Fruit fly (Drosophila melanogaster): ENCODE results near the gene Dysb.

The Dysb gene

DNA sequence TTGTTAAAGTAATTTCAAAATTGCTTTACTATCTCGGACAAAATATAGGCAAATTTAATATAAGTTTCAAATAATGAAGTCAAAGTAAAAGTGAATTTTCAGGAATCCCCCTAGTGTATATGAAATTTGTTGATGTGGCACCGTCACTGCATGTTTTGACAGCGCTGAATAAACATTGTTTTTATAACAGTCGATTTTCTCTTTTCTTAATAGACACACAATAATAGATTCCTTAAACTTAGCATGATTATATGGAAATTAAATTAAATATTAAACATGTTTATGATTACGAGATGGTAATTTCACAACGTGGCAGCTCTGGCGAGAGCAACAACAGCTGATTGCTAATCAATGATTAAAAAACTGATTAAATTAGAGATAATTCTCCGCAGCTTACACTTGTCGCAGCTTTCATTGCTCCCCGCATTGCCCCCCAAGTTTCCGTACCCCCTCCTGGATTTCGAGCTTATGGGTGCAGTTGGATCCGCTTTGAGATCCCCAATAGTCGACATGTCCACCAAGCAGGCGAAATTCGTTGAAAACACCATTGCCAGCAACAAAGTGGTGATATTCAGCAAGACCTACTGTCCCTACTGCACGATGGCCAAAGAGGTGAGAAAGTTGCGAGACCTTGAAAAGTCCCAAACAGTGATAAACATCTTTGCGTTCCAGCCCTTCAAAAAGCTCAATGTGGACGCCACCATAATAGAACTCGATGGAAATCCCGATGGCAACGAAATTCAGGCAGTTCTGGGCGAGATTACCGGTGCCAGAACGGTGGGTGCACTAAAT, 1.7 kb downstream of the Dysb start, which contains the start of gene Grx1 (continued):
- TF ChIP-seq CG9215 (GFP tag; IDR thresholded peaks at IDR 0.05) (no peak), CG12104 (GFP tag; optimal IDR thresholded peaks at IDR 0.05) (no peak), CG6689 (GFP tag; IDR thresholded peaks at IDR 0.05) (peak; percentile 61), aop (GFP tag; IDR thresholded peaks at IDR 0.05) (no peak), toy (GFP tag; IDR thresholded peaks at IDR 0.05) (no peak), vnd (GFP tag; IDR thresholded peaks at IDR 0.05; ENCODE audit: partially characterized antibody) (no peak), CG12942 (GFP tag; optimal IDR thresholded peaks at IDR 0.05) (no peak), pros (GFP tag; optimal IDR thresholded peaks at IDR 0.05) (no peak), CG13123 (GFP tag; optimal IDR thresholded peaks at IDR 0.05) (peak; percentile 21), Six4 (GFP tag; optimal IDR thresholded peaks at IDR 0.05) (peak; percentile 36), tx (GFP tag; optimal IDR thresholded peaks at IDR 0.05) (peak; percentile 9), ERR (GFP tag; optimal IDR thresholded peaks at IDR 0.05) (no peak), Doc2 (GFP tag; IDR thresholded peaks at IDR 0.05) (no peak), CG12299 (tag; optimal IDR thresholded peaks at IDR 0.05) (no peak), CG17568 (GFP tag; optimal IDR thresholded peaks at IDR 0.05) (peak; percentile 60), ap (GFP tag; IDR thresholded peaks at IDR 0.05) (no peak), CG10274 (GFP tag; optimal IDR thresholded peaks at IDR 0.05) (no peak), NfI (GFP tag; optimal IDR thresholded peaks at IDR 0.05) (peak; percentile 51), sisA (GFP tag; IDR thresholded peaks at IDR 0.05) (no peak; the same call in 1 of the 2 replicates), NK7.1 (GFP tag; optimal IDR thresholded peaks at IDR 0.05) (no peak), en (GFP tag; optimal IDR thresholded peaks at IDR 0.05) (no peak), usp (GFP tag; optimal IDR thresholded peaks at IDR 0.05) (no peak), B-H2 (GFP tag; optimal IDR thresholded peaks at IDR 0.05) (peak; percentile 40), CG8478 (optimal IDR thresholded peaks at IDR 0.05) (no peak), CG4730 (GFP tag; IDR thresholded peaks at IDR 0.05) (no peak), dati (GFP tag; IDR thresholded peaks at IDR 0.05) (no peak), ham (GFP tag; IDR thresholded peaks at IDR 0.05) (no peak), yki (optimal IDR thresholded peaks at IDR 0.05) (no peak), Fer1 (GFP tag; optimal IDR thresholded peaks at IDR 0.05) (peak; percentile 39), MBD-R2 (GFP tag; IDR thresholded peaks at IDR 0.05) (peak; percentile 84), salm (tag; optimal IDR thresholded peaks at IDR 0.05) (no peak), sr (GFP tag; IDR thresholded peaks at IDR 0.05) (no peak), HHEX (GFP tag; optimal IDR thresholded peaks at IDR 0.05) (peak; percentile 36), CG32532 (GFP tag; IDR thresholded peaks at IDR 0.05) (peak; percentile 45; the same call in 1 of the 2 replicates), Meics (GFP tag; optimal IDR thresholded peaks at IDR 0.05) (peak; percentile 70), CG18599 (GFP tag; optimal IDR thresholded peaks at IDR 0.05) (peak; percentile 52), nerfin-1 (tag; optimal IDR thresholded peaks at IDR 0.05) (no peak), sens-2 (GFP tag; IDR thresholded peaks at IDR 0.05) (no peak), grn (GFP tag; optimal IDR thresholded peaks at IDR 0.05) (peak; percentile 98), CG10267 (tag; optimal IDR thresholded peaks at IDR 0.05) (peak; percentile 62), CG8281 (tag; optimal IDR thresholded peaks at IDR 0.05) (no peak), dpn (GFP tag; optimal IDR thresholded peaks at IDR 0.05) (peak; percentile 49 to 59), lov (optimal IDR thresholded peaks at IDR 0.05) (no peak), lov (GFP tag; IDR thresholded peaks at IDR 0.05) (no peak), CG32772 (GFP tag; IDR thresholded peaks at IDR 0.05) (no peak), CG7745 (tag; optimal IDR thresholded peaks at IDR 0.05) (no peak), Optix (GFP tag; IDR thresholded peaks at IDR 0.05) (no peak), z (GFP tag; IDR thresholded peaks at IDR 0.05) (no peak), Hsf (GFP tag; optimal IDR thresholded peaks at IDR 0.05) (peak; percentile 63), bbx (GFP tag; IDR thresholded peaks at IDR 0.05; ENCODE audit: partially characterized antibody) (no peak), gce (GFP tag; IDR thresholded peaks at IDR 0.05) (no peak), run (tag; optimal IDR thresholded peaks at IDR 0.05) (no peak)
